Fruit fly (Drosophila melanogaster): Measurements from ENCODE around the gene CG32240.

dm6 chr3L:4408313-4409133 lies 27.1 kb upstream of the CG32240 start:
- TF ChIP-seq pan (optimal IDR thresholded peaks at IDR 0.05) (no peak), psq (optimal IDR thresholded peaks at IDR 0.05) (no peak), EcR (GFP tag; optimal IDR thresholded peaks at IDR 0.05) (no peak), Dll (optimal IDR thresholded peaks at IDR 0.05) (no peak), usp (GFP tag; optimal IDR thresholded peaks at IDR 0.05) (no peak)
